Worm (Caenorhabditis elegans) whole organism, young adult: ENCODE measurements around the gene ZC395.5.

Source experiments
- F49E8.2 ChIP-seq: sonication (generic microtip); optimal IDR thresholded peaks from 3 replicates; lab custom pipeline; 2017; ENCODE audit warnings: missing genetic modification characterization, mild to moderate bottlenecking, missing compliant biosample characterization, antibody characterized with exemption, moderate library complexity; ENCODE audit not compliant: insufficient read depth
- ama-1 ChIP-seq, 3 experiments: fragments of 150-350 bp in 1 of 3; sonication (generic microtip) in 2 of 3; optimal IDR thresholded peaks; 2 replicates each; lab custom pipeline; 2014 to 2018; ENCODE audit warnings: missing biosample characterization in 2 of 3, missing genetic modification characterization in 2 of 3, missing genetic modification reagents in 2 of 3
- cebp-2 ChIP-seq: fragments of 200-800 bp; sonication (Bioruptor generic); IDR thresholded peaks from 2 replicates; pipeline ENCODE4 v1.3.6; 2022; ENCODE audit warnings: missing genetic modification characterization, missing compliant biosample characterization
- madf-10 ChIP-seq: sonication (generic microtip); optimal IDR thresholded peaks from 2 replicates; lab custom pipeline; 2016; ENCODE audit warnings: mild to moderate bottlenecking, missing genetic modification characterization, missing compliant biosample characterization

- TF ChIP-seq ama-1 (optimal IDR thresholded peaks at IDR 0.05; lab: Kevin White, UChicago) (no peak), ama-1 (GFP tag; optimal IDR thresholded peaks at IDR 0.05; lab: Kevin White, UChicago) (no peak), F49E8.2 (tag; lab: Kevin White, UChicago) (no peak), madf-10 (no peak), cebp-2 (GFP tag; lab: Robert Waterston, UW) (no peak)
Observed at ce11 chrIII:5244539-5244938, 23.1 kb upstream of the ZC395.5 start, which contains the start of gene cnd-1.
